Fruit fly (Drosophila melanogaster): ENCODE measurements around the gene IntS14.

DNA sequence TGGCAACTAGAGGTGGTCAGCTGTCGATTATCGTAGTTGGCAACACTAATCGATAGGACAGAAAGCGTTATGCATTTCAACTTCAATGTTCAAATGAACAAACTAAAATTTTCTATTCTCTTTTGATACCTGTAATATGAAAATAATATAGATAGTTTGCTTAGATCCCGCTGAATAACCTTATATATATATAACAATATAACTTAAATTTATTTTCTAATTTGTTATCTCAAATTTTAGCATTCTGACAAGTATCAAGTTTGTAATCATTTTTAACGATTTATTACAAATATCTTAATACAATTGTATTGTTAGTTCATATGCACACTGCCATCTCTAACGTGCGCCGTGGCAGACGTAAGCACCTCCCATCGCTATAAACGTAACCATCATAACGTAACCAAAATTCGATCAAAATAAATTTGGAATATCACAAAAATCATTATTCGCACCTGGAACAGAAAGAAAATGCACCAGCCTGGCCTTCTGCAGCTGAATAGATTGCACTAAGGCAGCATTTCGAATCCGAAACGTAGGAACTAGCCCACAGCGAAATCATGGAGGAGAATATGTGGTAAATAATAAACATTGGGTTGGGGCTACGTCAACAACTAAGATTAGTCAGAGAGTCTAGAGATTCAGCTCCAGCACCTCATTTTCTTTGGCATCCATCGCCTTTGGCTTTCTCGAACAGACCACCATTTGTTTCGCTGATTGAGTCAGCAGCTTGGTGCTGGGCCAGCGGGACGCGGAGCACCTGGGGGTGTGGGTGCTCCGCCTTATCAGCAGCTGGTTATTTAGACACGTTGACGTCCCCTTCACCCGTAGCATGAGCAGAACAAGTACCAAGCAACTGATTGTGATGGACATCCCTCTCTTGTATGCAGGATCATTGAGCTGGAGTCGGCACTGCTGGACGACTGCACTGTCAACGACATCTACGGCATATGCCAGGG is 35.0 kb upstream of the IntS14 start, which contains the start of the genes Pino and TBC1D23:
- TF ChIP-seq CG10348 (GFP tag; IDR thresholded peaks at IDR 0.05), result no peak
- 0 out of 2 replicates have a peak, but pooled peaks have one; percentile 18 for TF ChIP-seq rn (GFP tag; IDR thresholded peaks at IDR 0.05)
- TF ChIP-seq Pif1A (GFP tag; optimal IDR thresholded peaks at IDR 0.05), result no peak
- TF ChIP-seq CG32121 (GFP tag; IDR thresholded peaks at IDR 0.05), result peak; percentile 66
- peak; percentile 45; the same call in 1 of the 3 replicates for TF ChIP-seq fd96Ca (GFP tag; IDR thresholded peaks at IDR 0.05)
- TF ChIP-seq CG17806 (tag; optimal IDR thresholded peaks at IDR 0.05), result peak; percentile 59
